Worm (Caenorhabditis elegans) whole organism, L1 larva: Measurements from ENCODE around the gene C45B11.5.

ENCODE experiments used
- efl-1 ChIP-seq, 4 experiments: fragments of 150-350 bp; optimal IDR thresholded peaks in 3 of 4; peaks in 1 of 4; 1 replicate in 1 of 4; 2 replicates in 3 of 4; lab custom pipeline; 2014; ENCODE audit warnings: missing biosample characterization in 2 of 4, missing genetic modification characterization in 2 of 4, missing genetic modification reagents in 2 of 4
- egl-13 ChIP-seq: sonication (generic microtip); optimal IDR thresholded peaks from 2 replicates; lab custom pipeline; 2016; ENCODE audit warnings: missing genotype, missing genetic modification reagents, missing genetic modification characterization, missing compliant biosample characterization
- fkh-10 ChIP-seq: sonication (generic microtip); optimal IDR thresholded peaks from 2 replicates; lab custom pipeline; 2017; ENCODE audit warnings: missing biosample characterization, missing genetic modification reagents, missing genetic modification characterization
- lsy-2 ChIP-seq, 2 experiments: fragments of 150-350 bp; optimal IDR thresholded peaks; 2 replicates each; lab custom pipeline; 2014; ENCODE audit warnings: missing biosample characterization in 2 of 2, missing genetic modification characterization in 2 of 2
- nhr-19 ChIP-seq: fragments of 200-800 bp; sonication (Bioruptor generic); conservative IDR thresholded peaks from 2 replicates; pipeline ENCODE4 v1.3.6; 2022; ENCODE audit warnings: missing genetic modification characterization, missing compliant biosample characterization
- nhr-237 ChIP-seq: fragments of 150-350 bp; optimal IDR thresholded peaks from 2 replicates; lab custom pipeline; 2014; ENCODE audit warnings: missing biosample characterization, missing genetic modification characterization
- nhr-28 ChIP-seq: fragments of 150-350 bp; optimal IDR thresholded peaks from 2 replicates; lab custom pipeline; 2014; ENCODE audit warnings: missing biosample characterization, missing genetic modification characterization
- snpc-4 ChIP-seq: fragments of 150-350 bp; optimal IDR thresholded peaks from 2 replicates; lab custom pipeline; 2014; ENCODE audit warnings: missing biosample characterization, missing genetic modification characterization

DNA sequence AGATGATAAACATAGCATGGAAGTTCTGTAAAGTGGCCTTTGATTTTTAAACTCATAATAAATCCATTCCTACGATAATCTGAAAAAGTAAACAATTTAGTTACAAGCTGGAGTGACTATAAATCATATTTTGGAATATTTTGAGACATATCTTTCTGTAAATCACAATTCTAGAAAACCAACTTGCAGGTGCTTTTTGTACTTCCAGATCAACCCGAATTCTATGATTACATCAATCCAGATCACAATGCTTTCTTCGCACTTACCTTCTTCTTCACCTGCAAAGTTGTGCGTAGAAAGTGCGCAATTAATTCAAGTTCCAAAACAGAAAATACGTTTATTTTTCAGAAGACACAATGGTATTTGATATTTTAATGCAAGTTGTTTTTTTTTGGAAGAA lies 26.8 kb upstream of the C45B11.5 start:
- TF ChIP-seq snpc-4 (tag; lab: Kevin White, UChicago) (no peak), lsy-2 (tag; optimal IDR thresholded peaks at IDR 0.05; lab: Kevin White, UChicago) (no peak), nhr-28 (no peak), egl-13 (tag; lab: Kevin White, UChicago) (no peak), fkh-10 (GFP tag; lab: Kevin White, UChicago) (no peak), nhr-19 (GFP tag; lab: Robert Waterston, UW) (no peak), efl-1 (optimal IDR thresholded peaks at IDR 0.05; lab: Kevin White, UChicago) (no peak), efl-1 (GFP tag; optimal IDR thresholded peaks at IDR 0.05 in 1 of 2; lab: Kevin White, UChicago) (no peak), nhr-237 (tag; lab: Kevin White, UChicago) (no peak)
